Fruit fly (Drosophila melanogaster): ENCODE results near the gene ninaA.

dm6 chr2L:918738-919137, 41.6 kb downstream of the ninaA start:
- TF ChIP-seq CTCF (optimal IDR thresholded peaks at IDR 0.05) (no peak), CG8478 (optimal IDR thresholded peaks at IDR 0.05) (no peak)

All from S2 (cell line).